Worm (Caenorhabditis elegans) whole organism, L4 larva: ENCODE measurements around the gene rom-2.
A peak's percentile ranks its signal among the peaks of the same experiment; 100 is the strongest.

Experiments
- F26F4.8 ChIP-seq: fragments of 200-800 bp; sonication (Bioruptor generic); conservative IDR thresholded peaks from 2 replicates; pipeline ENCODE4 v1.3.6; 2022; ENCODE audit warnings: missing genetic modification characterization, missing compliant biosample characterization
- F49E8.2 ChIP-seq: sonication (generic microtip); optimal IDR thresholded peaks from 2 replicates; lab custom pipeline; 2016; ENCODE audit warnings: missing compliant biosample characterization, mild to moderate bottlenecking, missing genetic modification characterization, borderline replicate concordance
- R02D3.7 ChIP-seq: fragments of 150-350 bp; sonication (generic microtip); optimal IDR thresholded peaks from 3 replicates; lab custom pipeline; 2014; ENCODE audit warnings: missing biosample characterization, missing genetic modification characterization
- T20F7.1 ChIP-seq: fragments of 200-800 bp; sonication (Bioruptor generic); optimal IDR thresholded peaks from 2 replicates; lab custom pipeline; 2018; ENCODE audit warnings: mild to moderate bottlenecking, missing genetic modification characterization, missing compliant biosample characterization
- Y48G9A.11 ChIP-seq: fragments of 200-800 bp; sonication (Bioruptor generic); IDR thresholded peaks from 2 replicates; pipeline ENCODE4 v1.3.6; 2022; ENCODE audit warnings: missing genetic modification reagents, missing genetic modification characterization, missing compliant biosample characterization
- aha-1 ChIP-seq: fragments of 150-350 bp; peaks from one replicate; lab custom pipeline; 2014; ENCODE audit warnings: missing biosample characterization, missing genetic modification characterization
- ceh-28 ChIP-seq: fragments of 150-350 bp; optimal IDR thresholded peaks from 2 replicates; lab custom pipeline; 2014; ENCODE audit warnings: missing biosample characterization, missing genetic modification reagents, missing genetic modification characterization
- ceh-32 ChIP-seq: sonication (generic microtip); optimal IDR thresholded peaks from 2 replicates; lab custom pipeline; 2016; ENCODE audit warnings: mild to moderate bottlenecking, missing genetic modification characterization, missing compliant biosample characterization; ENCODE audit not compliant: poor library complexity
- ceh-82 ChIP-seq: sonication (generic microtip); optimal IDR thresholded peaks from 2 replicates; lab custom pipeline; 2017; ENCODE audit warnings: missing biosample characterization, missing genetic modification characterization
- ctbp-1 ChIP-seq: fragments of 200-800 bp; sonication (Bioruptor generic); IDR thresholded peaks from 2 replicates; pipeline ENCODE4 v1.3.6; 2022; ENCODE audit warnings: missing genetic modification reagents, missing genetic modification characterization, missing compliant biosample characterization
- daf-16 ChIP-seq, 3 experiments: sonication (generic microtip); optimal IDR thresholded peaks; 2 replicates each; lab custom pipeline; 2016 to 2017; ENCODE audit warnings: missing genetic modification characterization in 3 of 3, missing genetic modification reagents in 3 of 3, mild to moderate bottlenecking in 2 of 3, missing compliant biosample characterization in 2 of 3, missing biosample characterization in 1 of 3, moderate library complexity in 1 of 3
- dmd-6 ChIP-seq: fragments of 200-800 bp; sonication (Bioruptor generic); IDR thresholded peaks from 2 replicates; pipeline ENCODE4 v1.3.6; 2022; ENCODE audit warnings: missing genetic modification reagents, missing genetic modification characterization, missing compliant biosample characterization
- dpl-1 ChIP-seq: fragments of 150-350 bp; optimal IDR thresholded peaks from 2 replicates; lab custom pipeline; 2014; ENCODE audit warnings: missing biosample characterization, missing genetic modification reagents, missing genetic modification characterization
- dve-1 ChIP-seq: sonication (generic microtip); optimal IDR thresholded peaks from 2 replicates; lab custom pipeline; 2017; ENCODE audit warnings: antibody characterized with exemption, mild to moderate bottlenecking, missing genetic modification characterization, missing compliant biosample characterization; ENCODE audit not compliant: insufficient read depth
- egl-43 ChIP-seq: fragments of 200-800 bp; sonication (Bioruptor generic); IDR thresholded peaks from 2 replicates; pipeline ENCODE4 v1.3.6; 2022; ENCODE audit warnings: missing genetic modification reagents, missing genetic modification characterization, missing compliant biosample characterization
- gei-8 ChIP-seq: fragments of 200-800 bp; sonication (Bioruptor generic); optimal IDR thresholded peaks from 2 replicates; lab custom pipeline; 2018; ENCODE audit warnings: mild to moderate bottlenecking, missing genetic modification characterization, missing compliant biosample characterization
- hif-1 ChIP-seq, 2 experiments: sonication (generic microtip); optimal IDR thresholded peaks; 2 replicates each; lab custom pipeline; 2016 to 2017; ENCODE audit warnings: missing compliant biosample characterization in 2 of 2, missing genetic modification characterization in 2 of 2, missing genetic modification reagents in 2 of 2, missing genotype in 2 of 2, mild to moderate bottlenecking in 1 of 2
- hlh-11 ChIP-seq: fragments of 200-800 bp; sonication (Bioruptor generic); optimal IDR thresholded peaks from 2 replicates; lab custom pipeline; 2018; ENCODE audit warnings: mild to moderate bottlenecking, missing genetic modification characterization, missing compliant biosample characterization
- jun-1 ChIP-seq: fragments of 150-350 bp; optimal IDR thresholded peaks from 2 replicates; lab custom pipeline; 2014; ENCODE audit warnings: missing biosample characterization, missing genetic modification reagents, missing genetic modification characterization
- lin-29 ChIP-seq: fragments of 200-800 bp; sonication (Bioruptor generic); IDR thresholded peaks from 2 replicates; pipeline ENCODE4 v1.3.6; 2022; ENCODE audit warnings: missing genetic modification reagents, missing genetic modification characterization, missing compliant biosample characterization
- lin-38 ChIP-seq: fragments of 200-800 bp; sonication (Bioruptor generic); IDR thresholded peaks from 2 replicates; pipeline ENCODE4 v1.3.6; 2022; ENCODE audit warnings: missing genetic modification reagents, missing genetic modification characterization, missing compliant biosample characterization
- lin-39 ChIP-seq: fragments of 150-350 bp; optimal IDR thresholded peaks from 2 replicates; lab custom pipeline; 2014; ENCODE audit warnings: missing biosample characterization, missing genetic modification reagents, missing genetic modification characterization
- madf-5 ChIP-seq, 2 experiments: fragments of 200-800 bp; sonication (Bioruptor generic); IDR thresholded peaks; 2 replicates each; pipeline ENCODE4 v1.3.6; 2022; ENCODE audit warnings: missing compliant biosample characterization in 2 of 2, missing genetic modification characterization in 2 of 2
- mes-2 ChIP-seq: sonication (generic microtip); optimal IDR thresholded peaks from 2 replicates; lab custom pipeline; 2016; ENCODE audit warnings: missing genotype, mild to moderate bottlenecking, missing genetic modification characterization, missing compliant biosample characterization; ENCODE audit not compliant: poor library complexity, severe bottlenecking
- mxl-3 ChIP-seq: fragments of 200-800 bp; sonication (Bioruptor generic); optimal IDR thresholded peaks from 2 replicates; lab custom pipeline; 2018; ENCODE audit warnings: mild to moderate bottlenecking, missing genetic modification characterization, missing compliant biosample characterization
- nhr-10 ChIP-seq: fragments of 150-350 bp; optimal IDR thresholded peaks from 2 replicates; lab custom pipeline; 2014; ENCODE audit warnings: missing biosample characterization, missing genetic modification characterization
- nhr-102 ChIP-seq: sonication (generic microtip); optimal IDR thresholded peaks from 2 replicates; lab custom pipeline; 2016; ENCODE audit warnings: mild to moderate bottlenecking, missing genetic modification characterization, moderate library complexity, missing compliant biosample characterization
- nhr-11 ChIP-seq: fragments of 150-350 bp; optimal IDR thresholded peaks from 2 replicates; lab custom pipeline; 2014; ENCODE audit warnings: missing biosample characterization, missing genetic modification characterization
- nhr-41 ChIP-seq: fragments of 200-800 bp; sonication (Bioruptor generic); IDR thresholded peaks from 2 replicates; pipeline ENCODE4 v1.3.6; 2022; ENCODE audit warnings: missing genetic modification reagents, missing genetic modification characterization, missing compliant biosample characterization
- nhr-42 ChIP-seq: fragments of 200-800 bp; sonication (Bioruptor generic); IDR thresholded peaks from 2 replicates; pipeline ENCODE4 v1.3.6; 2022; ENCODE audit warnings: missing genetic modification characterization, missing compliant biosample characterization
- nhr-76 ChIP-seq: fragments of 150-350 bp; optimal IDR thresholded peaks from 2 replicates; lab custom pipeline; 2014; ENCODE audit warnings: missing biosample characterization, missing genetic modification characterization
- nhr-77 ChIP-seq: fragments of 150-350 bp; optimal IDR thresholded peaks from 2 replicates; lab custom pipeline; 2014; ENCODE audit warnings: missing biosample characterization, missing genetic modification characterization
- pha-4 ChIP-seq, 2 experiments: fragments of 150-350 bp in 1 of 2; fragments of 200-800 bp in 1 of 2; sonication (Bioruptor generic) in 1 of 2; IDR thresholded peaks in 1 of 2; optimal IDR thresholded peaks in 1 of 2; 2 replicates each; pipeline versions ENCODE4 v1.3.6 to Lab custom; 2014 to 2022; ENCODE audit warnings: missing genetic modification characterization in 2 of 2, missing genetic modification reagents in 2 of 2, missing biosample characterization in 1 of 2, missing compliant biosample characterization in 1 of 2
- snpc-1.2 ChIP-seq: fragments of 200-800 bp; sonication (Bioruptor generic); IDR thresholded peaks from 2 replicates; pipeline ENCODE4 v1.3.6; 2022; ENCODE audit warnings: missing genetic modification reagents, missing genetic modification characterization, missing compliant biosample characterization
- spr-1 ChIP-seq: sonication (generic microtip); optimal IDR thresholded peaks from 2 replicates; lab custom pipeline; 2016; ENCODE audit warnings: mild to moderate bottlenecking, missing genetic modification characterization, missing compliant biosample characterization
- tag-97 ChIP-seq: fragments of 200-800 bp; sonication (Bioruptor generic); IDR thresholded peaks from 2 replicates; pipeline ENCODE4 v1.3.6; 2022; ENCODE audit warnings: missing genetic modification characterization, missing compliant biosample characterization
- tra-1 ChIP-seq: fragments of 200-800 bp; sonication (Bioruptor generic); IDR thresholded peaks from 2 replicates; pipeline ENCODE4 v1.3.6; 2022; ENCODE audit warnings: missing genetic modification reagents, missing genetic modification characterization, missing compliant biosample characterization
- unc-62 ChIP-seq, 3 experiments: fragments of 150-350 bp in 1 of 3; sonication (generic microtip); optimal IDR thresholded peaks in 2 of 3; peaks in 1 of 3; 1 replicate in 1 of 3; 2 replicates in 2 of 3; lab custom pipeline; 2014 to 2017; ENCODE audit warnings: missing biosample characterization in 3 of 3, missing genetic modification characterization in 3 of 3, missing genetic modification reagents in 3 of 3, missing genotype in 1 of 3
- vab-7 ChIP-seq: fragments of 200-800 bp; sonication (Bioruptor generic); IDR thresholded peaks from 2 replicates; pipeline ENCODE4 v1.3.6; 2022; ENCODE audit warnings: missing genetic modification reagents, missing genetic modification characterization, missing compliant biosample characterization
- zip-11 ChIP-seq: fragments of 200-800 bp; sonication (Bioruptor generic); IDR thresholded peaks from 2 replicates; pipeline ENCODE4 v1.3.6; 2022; ENCODE audit warnings: missing genetic modification characterization, missing compliant biosample characterization

The rom-2 gene

ce11 chrIII:9608650-9609049 lies 13.2 kb upstream of the rom-2 start, which contains the start of gene clec-161:
clec-161 (minus strand) TSS chrIII:9608750.
- no peak for TF ChIP-seq hif-1 (tag; optimal IDR thresholded peaks at IDR 0.05; lab: Kevin White, UChicago)
- TF ChIP-seq unc-62 (GFP tag; optimal IDR thresholded peaks at IDR 0.05 in 1 of 2; lab: Kevin White, UChicago): peak in 1 of 2 experiments; percentile 43
- TF ChIP-seq unc-62 (tag; optimal IDR thresholded peaks at IDR 0.05; lab: Kevin White, UChicago): no peak
- no peak for TF ChIP-seq hlh-11 (tag; lab: Kevin White, UChicago)

- TF ChIP-seq mes-2 (tag; lab: Kevin White, UChicago): no peak
- no peak for TF ChIP-seq R02D3.7 (tag; lab: Kevin White, UChicago)
- TF ChIP-seq daf-16 (GFP tag; optimal IDR thresholded peaks at IDR 0.05; lab: Kevin White, UChicago): no peak
- no peak for TF ChIP-seq daf-16 (tag; optimal IDR thresholded peaks at IDR 0.05; lab: Kevin White, UChicago)
- no peak for TF ChIP-seq nhr-11 (tag; lab: Kevin White, UChicago)
- TF ChIP-seq ceh-82 (tag; lab: Kevin White, UChicago): no peak
Measured at ce11 chrIII:9600645-9601044, 5.2 kb upstream of the rom-2 start, which contains the start of gene F58A4.2. F58A4.2 (minus strand) TSS chrIII:9600745.

- TF ChIP-seq snpc-1.2 (GFP tag; lab: Robert Waterston, UW) (no peak), ceh-82 (tag; lab: Kevin White, UChicago) (no peak), nhr-102 (no peak), Y48G9A.11 (GFP tag; lab: Robert Waterston, UW) (no peak)
Measured at ce11 chrIII:9598168-9598567, 2.7 kb upstream of the rom-2 start, which contains the start of gene F58A4.1. F58A4.1 (plus strand) TSS chrIII:9598468.

ce11 chrIII:9597044-9597443 lies 1.6 kb upstream of the rom-2 start, which contains the start of gene C48B4.12:
C48B4.12 (plus strand) TSS chrIII:9597344.
- no peak for TF ChIP-seq dpl-1 (GFP tag; lab: Kevin White, UChicago)
- no peak for TF ChIP-seq unc-62 (GFP tag; optimal IDR thresholded peaks at IDR 0.05 in 1 of 2; lab: Kevin White, UChicago)
- TF ChIP-seq unc-62 (tag; optimal IDR thresholded peaks at IDR 0.05; lab: Kevin White, UChicago): no peak
- no peak for TF ChIP-seq tag-97 (GFP tag; lab: Robert Waterston, UW)
- TF ChIP-seq nhr-41 (GFP tag; lab: Robert Waterston, UW): no peak
- no peak for TF ChIP-seq ceh-28 (tag; lab: Kevin White, UChicago)
- no peak for TF ChIP-seq dmd-6
- no peak for TF ChIP-seq ceh-82 (tag; lab: Kevin White, UChicago)
- TF ChIP-seq ceh-32 (tag; lab: Kevin White, UChicago): no peak
- TF ChIP-seq zip-11 (GFP tag; lab: Robert Waterston, UW): no peak
- TF ChIP-seq R02D3.7 (tag; lab: Kevin White, UChicago): no peak
- TF ChIP-seq F26F4.8: no peak
- no peak for TF ChIP-seq vab-7
- no peak for TF ChIP-seq egl-43
- no peak for TF ChIP-seq madf-5 (GFP tag; IDR thresholded peaks at IDR 0.05; lab: Robert Waterston, UW)
- no peak for TF ChIP-seq dve-1
- no peak for TF ChIP-seq nhr-77 (tag; lab: Kevin White, UChicago)

ce11 chrIII:9592118-9592517 lies 3.3 kb downstream of the rom-2 start, which contains the start of gene acox-1.5:
acox-1.5 (minus strand) TSS chrIII:9592192.
- TF ChIP-seq ceh-28 (tag; lab: Kevin White, UChicago) (no peak), T20F7.1 (GFP tag; lab: Kevin White, UChicago) (no peak), nhr-10 (no peak), lin-39 (tag; lab: Kevin White, UChicago) (no peak), jun-1 (tag; lab: Kevin White, UChicago) (no peak), lin-29 (GFP tag; lab: Robert Waterston, UW) (no peak), lin-38 (GFP tag; lab: Robert Waterston, UW) (no peak), mes-2 (tag; lab: Kevin White, UChicago) (no peak), aha-1 (tag; lab: Kevin White, UChicago) (peak; percentile 19), ceh-82 (tag; lab: Kevin White, UChicago) (no peak), ctbp-1 (no peak), gei-8 (GFP tag; lab: Kevin White, UChicago) (no peak), mxl-3 (GFP tag; lab: Kevin White, UChicago) (no peak), unc-62 (GFP tag; optimal IDR thresholded peaks at IDR 0.05 in 1 of 2; lab: Kevin White, UChicago) (peak in 1 of 2 experiments; percentile 16), unc-62 (tag; optimal IDR thresholded peaks at IDR 0.05; lab: Kevin White, UChicago) (no peak), tra-1 (GFP tag; lab: Robert Waterston, UW) (no peak), dmd-6 (peak; percentile 62), F49E8.2 (tag; lab: Kevin White, UChicago) (no peak), pha-4 (GFP tag; IDR thresholded peaks at IDR 0.05; lab: Robert Waterston, UW) (no peak), pha-4 (tag; optimal IDR thresholded peaks at IDR 0.05; lab: Kevin White, UChicago) (no peak), nhr-42 (GFP tag; lab: Robert Waterston, UW) (no peak), spr-1 (tag; lab: Kevin White, UChicago) (no peak), nhr-76 (no peak)
